Fruit fly (Drosophila melanogaster) whole organism, embryonic: ENCODE data around the gene CCDC53.
A peak's percentile ranks its signal among the peaks of the same experiment; 100 is the strongest.

Experiments
- Awh ChIP-seq: fragments of 200-800 bp; sonication (Bioruptor generic); IDR thresholded peaks from 2 replicates; pipeline ENCODE4, ENCODE4 v1.3.6; 2022; ENCODE audit warnings: missing biosample characterization, missing genetic modification characterization
- Bgb ChIP-seq: fragments of 200-800 bp; sonication (Bioruptor generic); IDR thresholded peaks from 2 replicates; pipeline ENCODE4 v1.3.6; 2022; ENCODE audit warnings: missing biosample characterization, missing genetic modification characterization; ENCODE audit not compliant: partially characterized antibody
- CG11560 ChIP-seq: fragments of 200-800 bp; sonication (Bioruptor generic); IDR thresholded peaks from 3 replicates; pipeline ENCODE4 v1.3.6; 2022; ENCODE audit warnings: missing biosample characterization, missing genetic modification characterization
- CG12071 ChIP-seq: fragments of 200-800 bp; sonication (Bioruptor generic); optimal IDR thresholded peaks from 3 replicates; lab custom pipeline; 2018; ENCODE audit warnings: missing biosample characterization, mild to moderate bottlenecking, missing genetic modification characterization
- CG12155 ChIP-seq: fragments of 200-800 bp; sonication (Bioruptor generic); optimal IDR thresholded peaks from 3 replicates; lab custom pipeline; 2016; ENCODE audit warnings: missing biosample characterization, missing genetic modification characterization
- CG12219 ChIP-seq: fragments of 200-800 bp; sonication (Bioruptor generic); optimal IDR thresholded peaks from 3 replicates; lab custom pipeline; 2018; ENCODE audit warnings: missing biosample characterization, mild to moderate bottlenecking, missing genetic modification characterization
- CG12659 ChIP-seq: fragments of 200-800 bp; sonication (Bioruptor generic); optimal IDR thresholded peaks from 3 replicates; lab custom pipeline; 2017; ENCODE audit warnings: mild to moderate bottlenecking, missing biosample characterization, missing genetic modification reagents, missing genetic modification characterization
- CG14441 ChIP-seq: fragments of 200-800 bp; sonication (Bioruptor generic); IDR thresholded peaks from 2 replicates; pipeline ENCODE4 v1.3.6; 2022; ENCODE audit warnings: missing biosample characterization, missing genetic modification characterization
- CG14710 ChIP-seq: fragments of 200-800 bp; sonication (Bioruptor generic); optimal IDR thresholded peaks from 3 replicates; lab custom pipeline; 2019; ENCODE audit warnings: missing biosample characterization, mild to moderate bottlenecking, missing genetic modification characterization, moderate library complexity
- CG15011 ChIP-seq: fragments of 200-800 bp; sonication (Bioruptor generic); optimal IDR thresholded peaks from 3 replicates; lab custom pipeline; 2018; ENCODE audit warnings: missing biosample characterization, mild to moderate bottlenecking, missing genetic modification characterization
- CG17612 ChIP-seq: fragments of 200-800 bp; sonication (Bioruptor generic); IDR thresholded peaks from 2 replicates; pipeline ENCODE4 v1.3.6; 2022; ENCODE audit warnings: missing biosample characterization, missing genetic modification characterization
- CG18764 ChIP-seq: fragments of 200-800 bp; sonication (Bioruptor generic); optimal IDR thresholded peaks from 3 replicates; lab custom pipeline; 2016; ENCODE audit warnings: missing biosample characterization, missing genetic modification characterization
- CG32772 ChIP-seq: fragments of 200-800 bp; sonication (Bioruptor generic); IDR thresholded peaks from 2 replicates; pipeline ENCODE4 v1.3.6; 2022; ENCODE audit warnings: missing biosample characterization, missing genetic modification characterization
- CG3281 ChIP-seq: fragments of 200-800 bp; sonication (Bioruptor generic); optimal IDR thresholded peaks from 3 replicates; lab custom pipeline; 2017; ENCODE audit warnings: missing biosample characterization, mild to moderate bottlenecking, missing genetic modification characterization
- CG33557 ChIP-seq: fragments of 200-800 bp; sonication (Bioruptor generic); optimal IDR thresholded peaks from 2 replicates; lab custom pipeline; 2019; ENCODE audit warnings: missing biosample characterization, mild to moderate bottlenecking, missing genetic modification characterization, moderate library complexity
- CG34224 ChIP-seq: fragments of 200-800 bp; sonication (Bioruptor generic); IDR thresholded peaks from 3 replicates; pipeline ENCODE4 v1.3.6; 2022; ENCODE audit warnings: missing biosample characterization, missing genetic modification characterization; ENCODE audit not compliant: partially characterized antibody
- CG4730 ChIP-seq: fragments of 200-800 bp; sonication (Bioruptor generic); IDR thresholded peaks from 2 replicates; pipeline ENCODE4 v1.3.6; 2022; ENCODE audit warnings: missing biosample characterization, missing genetic modification characterization
- CG6683 ChIP-seq: fragments of 200-800 bp; sonication (Bioruptor generic); optimal IDR thresholded peaks from 2 replicates; lab custom pipeline; 2017; ENCODE audit warnings: missing biosample characterization, mild to moderate bottlenecking, missing genetic modification characterization, missing genetic modification reagents
- CG7556 ChIP-seq: fragments of 200-800 bp; sonication (Bioruptor generic); optimal IDR thresholded peaks from 2 replicates; lab custom pipeline; 2017; ENCODE audit warnings: missing biosample characterization, mild to moderate bottlenecking, missing genetic modification characterization
- CG8478 ChIP-seq: fragments of >200 bp; optimal IDR thresholded peaks from 2 replicates; lab custom pipeline; 2018
- CTCF ChIP-seq: fragments of 200-800 bp; sonication (Bioruptor generic); optimal IDR thresholded peaks from 2 replicates; lab custom pipeline; 2017; ENCODE audit warnings: missing biosample characterization, mild to moderate bottlenecking, missing genetic modification characterization, moderate library complexity
- Doc3 ChIP-seq: fragments of 200-800 bp; sonication (Bioruptor generic); IDR thresholded peaks from 3 replicates; pipeline ENCODE4 v1.3.6; 2022; ENCODE audit warnings: missing biosample characterization, missing genetic modification characterization; ENCODE audit not compliant: partially characterized antibody
- Eip74EF ChIP-seq, 2 experiments: fragments of 200-800 bp in 1 of 2; fragments of >200 bp in 1 of 2; sonication (Bioruptor generic) in 1 of 2; optimal IDR thresholded peaks; 2 replicates each; lab custom pipeline; 2017 to 2019; ENCODE audit warnings: missing biosample characterization in 2 of 2, missing genetic modification characterization in 2 of 2, mild to moderate bottlenecking in 1 of 2, moderate library complexity in 1 of 2
- HmgD ChIP-seq: fragments of 200-800 bp; sonication (Bioruptor generic); optimal IDR thresholded peaks from 3 replicates; lab custom pipeline; 2016; ENCODE audit warnings: missing biosample characterization, missing genetic modification characterization
- NC2α ChIP-seq: fragments of 200-800 bp; sonication (Bioruptor generic); optimal IDR thresholded peaks from 2 replicates; lab custom pipeline; 2016; ENCODE audit warnings: missing biosample characterization, missing genetic modification characterization
- Rfx ChIP-seq: fragments of 200-800 bp; sonication (Bioruptor generic); IDR thresholded peaks from 2 replicates; pipeline ENCODE4 v1.3.6; 2022; ENCODE audit warnings: missing biosample characterization, missing genetic modification characterization
- Stat92E ChIP-seq, 3 experiments: fragments of >200 bp in 2 of 3; fragments of 200-800 bp in 1 of 3; sonication (Bioruptor generic) in 1 of 3; optimal IDR thresholded peaks; 2 replicates each; lab custom pipeline; 2017 to 2019; ENCODE audit warnings: missing biosample characterization in 3 of 3, missing genetic modification characterization in 3 of 3, mild to moderate bottlenecking in 1 of 3, moderate library complexity in 1 of 3
- aop ChIP-seq: fragments of 200-800 bp; sonication (Bioruptor generic); IDR thresholded peaks from 2 replicates; pipeline ENCODE4 v1.3.6; 2022; ENCODE audit warnings: missing biosample characterization, missing genetic modification characterization
- bigmax ChIP-seq: fragments of 200-800 bp; sonication (Bioruptor generic); optimal IDR thresholded peaks from 2 replicates; lab custom pipeline; 2018; ENCODE audit warnings: missing biosample characterization, mild to moderate bottlenecking, missing genetic modification characterization
- btn ChIP-seq: fragments of 200-800 bp; sonication (Bioruptor generic); optimal IDR thresholded peaks from 2 replicates; lab custom pipeline; 2016; ENCODE audit warnings: missing biosample characterization, missing genetic modification characterization
- cas ChIP-seq: fragments of 200-800 bp; sonication (Bioruptor generic); IDR thresholded peaks from 2 replicates; pipeline ENCODE4 v1.3.6; 2022; ENCODE audit warnings: missing biosample characterization, missing genetic modification characterization
- cg ChIP-seq: fragments of 200-800 bp; sonication (Bioruptor generic); optimal IDR thresholded peaks from 3 replicates; lab custom pipeline; 2019; ENCODE audit warnings: missing biosample characterization, mild to moderate bottlenecking, missing genetic modification characterization, moderate library complexity
- chm ChIP-seq: fragments of 200-800 bp; sonication (Bioruptor generic); IDR thresholded peaks from 2 replicates; pipeline ENCODE4 v1.3.6; 2022; ENCODE audit warnings: missing biosample characterization, missing genetic modification characterization
- ems ChIP-seq: fragments of 200-800 bp; sonication (Bioruptor generic); optimal IDR thresholded peaks from 3 replicates; lab custom pipeline; 2016; ENCODE audit warnings: missing biosample characterization, missing genetic modification characterization
- esg ChIP-seq: fragments of 200-800 bp; sonication (Bioruptor generic); conservative IDR thresholded peaks from 2 replicates; pipeline ENCODE4 v1.3.6; 2022; ENCODE audit warnings: missing biosample characterization, missing genetic modification characterization
- ewg ChIP-seq: fragments of 200-800 bp; sonication (Bioruptor generic); optimal IDR thresholded peaks from 3 replicates; lab custom pipeline; 2017; ENCODE audit warnings: mild to moderate bottlenecking, missing biosample characterization, missing genetic modification reagents, missing genetic modification characterization
- fd96Cb ChIP-seq: fragments of 200-800 bp; sonication (Bioruptor generic); optimal IDR thresholded peaks from 2 replicates; lab custom pipeline; 2018; ENCODE audit warnings: missing biosample characterization, mild to moderate bottlenecking, missing genetic modification characterization, moderate library complexity
- gfzf ChIP-seq: fragments of 200-800 bp; sonication (Bioruptor generic); optimal IDR thresholded peaks from 2 replicates; lab custom pipeline; 2016; ENCODE audit warnings: missing biosample characterization, mild to moderate bottlenecking, missing genetic modification characterization, moderate library complexity
- jing ChIP-seq: fragments of 200-800 bp; sonication (Bioruptor generic); optimal IDR thresholded peaks from 2 replicates; lab custom pipeline; 2018; ENCODE audit warnings: missing biosample characterization, mild to moderate bottlenecking, missing genetic modification characterization
- knrl ChIP-seq: fragments of 200-800 bp; sonication (Bioruptor generic); IDR thresholded peaks from 3 replicates; pipeline ENCODE4 v1.3.6; 2022; ENCODE audit warnings: missing biosample characterization, missing genetic modification characterization; ENCODE audit not compliant: partially characterized antibody
- mam ChIP-seq: fragments of 200-800 bp; sonication (Bioruptor generic); optimal IDR thresholded peaks from 3 replicates; lab custom pipeline; 2016; ENCODE audit warnings: missing biosample characterization, missing genetic modification characterization
- nerfin-1 ChIP-seq: fragments of 200-800 bp; sonication (Bioruptor generic); optimal IDR thresholded peaks from 3 replicates; lab custom pipeline; 2019; ENCODE audit warnings: missing biosample characterization, mild to moderate bottlenecking, missing genetic modification characterization, moderate library complexity
- pros ChIP-seq: fragments of 200-800 bp; sonication (Bioruptor generic); optimal IDR thresholded peaks from 3 replicates; lab custom pipeline; 2019; ENCODE audit warnings: missing biosample characterization, mild to moderate bottlenecking, missing genetic modification characterization, moderate library complexity
- pzg ChIP-seq: fragments of 200-800 bp; sonication (Bioruptor generic); optimal IDR thresholded peaks from 3 replicates; lab custom pipeline; 2018; ENCODE audit warnings: missing biosample characterization, mild to moderate bottlenecking, missing genetic modification characterization, moderate library complexity
- schlank ChIP-seq: fragments of 200-800 bp; sonication (Bioruptor generic); optimal IDR thresholded peaks from 2 replicates; lab custom pipeline; 2018; ENCODE audit warnings: missing biosample characterization, mild to moderate bottlenecking, missing genetic modification characterization
- sd ChIP-seq: fragments of 200-800 bp; sonication (Bioruptor generic); optimal IDR thresholded peaks from 3 replicates; lab custom pipeline; 2018; ENCODE audit warnings: missing biosample characterization, mild to moderate bottlenecking, missing genetic modification characterization, moderate library complexity
- sisA ChIP-seq: fragments of 200-800 bp; sonication (Bioruptor generic); IDR thresholded peaks from 2 replicates; pipeline ENCODE4 v1.3.6; 2022; ENCODE audit warnings: missing biosample characterization, missing genetic modification characterization
- tx ChIP-seq: fragments of 200-800 bp; sonication (Bioruptor generic); optimal IDR thresholded peaks from 2 replicates; lab custom pipeline; 2016; ENCODE audit warnings: missing biosample characterization, missing genetic modification characterization
- zen ChIP-seq: fragments of 200-800 bp; sonication (Bioruptor generic); optimal IDR thresholded peaks from 3 replicates; lab custom pipeline; 2018; ENCODE audit warnings: missing biosample characterization, mild to moderate bottlenecking, missing genetic modification characterization, moderate library complexity
- zfh1 ChIP-seq: fragments of 200-800 bp; sonication (Bioruptor generic); IDR thresholded peaks from 3 replicates; pipeline ENCODE4 v1.3.6; 2022; ENCODE audit warnings: missing biosample characterization, missing genetic modification characterization

The CCDC53 gene

DNA sequence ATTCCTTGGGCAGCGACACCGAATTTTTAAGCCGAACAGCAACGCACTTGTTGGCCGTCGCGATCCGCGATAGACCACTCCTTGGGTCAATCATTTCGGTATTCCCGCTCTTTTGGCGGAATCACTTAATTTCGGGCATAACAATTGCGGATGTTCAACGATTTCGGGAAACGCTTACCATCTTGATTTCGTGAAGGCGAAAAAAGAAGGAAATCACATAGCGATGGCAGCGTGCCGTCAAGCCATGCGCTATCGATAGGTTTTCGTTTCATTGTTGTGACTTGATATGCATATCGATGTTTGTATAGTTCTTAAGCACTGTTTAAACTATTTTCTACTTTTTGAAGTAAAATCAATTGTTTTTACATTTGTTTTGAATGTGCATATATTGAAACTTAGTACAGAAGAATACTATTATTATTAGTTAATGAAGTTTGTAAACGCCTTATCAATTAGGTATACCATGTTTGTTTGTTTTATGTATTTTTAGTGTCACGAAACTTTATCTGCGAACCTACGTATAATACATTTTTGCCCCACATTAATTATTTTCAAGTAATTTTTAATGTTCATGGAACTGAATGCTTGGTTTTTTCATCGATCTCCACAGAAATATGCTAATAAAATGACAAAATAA is 1.9 kb downstream of the CCDC53 start, which contains the start of gene RpL36A (continued):
- TF ChIP-seq Awh (GFP tag; lab: Robert Waterston, UW) (peak; percentile 53; the same call in 1 of the 2 replicates), CTCF (peak; percentile 42), CG14710 (peak; percentile 64), CG7556 (GFP tag; lab: Kevin White, UChicago) (no peak), CG18764 (GFP tag; lab: Kevin White, UChicago) (no peak), Rfx (GFP tag; lab: Robert Waterston, UW) (peak; percentile 81), bigmax (GFP tag; lab: Kevin White, UChicago) (peak; percentile 4), mam (GFP tag; lab: Kevin White, UChicago) (peak; percentile 66), CG17612 (no peak), cg (no peak), CG6683 (GFP tag; lab: Kevin White, UChicago) (no peak), CG11560 (no peak), zfh1 (GFP tag; lab: Robert Waterston, UW) (peak; percentile 73), CG15011 (GFP tag; lab: Kevin White, UChicago) (no peak), CG12219 (GFP tag; lab: Kevin White, UChicago) (peak; percentile 65), tx (no peak), HmgD (peak; percentile 69), Eip74EF (GFP tag; optimal IDR thresholded peaks at IDR 0.05; lab: Kevin White, UChicago) (no peak), Doc3 (peak; percentile 70), chm (GFP tag; lab: Robert Waterston, UW) (peak; percentile 81), pros (no peak), CG33557 (GFP tag; lab: Kevin White, UChicago) (peak; percentile 37), zen (peak; percentile 8), jing (GFP tag; lab: Kevin White, UChicago) (no peak), sd (peak; percentile 16), knrl (GFP tag; lab: Robert Waterston, UW) (peak; percentile 94), CG12659 (GFP tag; lab: Kevin White, UChicago) (peak; percentile 81), nerfin-1 (peak; percentile 28), CG12071 (GFP tag; lab: Kevin White, UChicago) (peak; percentile 75), btn (GFP tag; lab: Kevin White, UChicago) (no peak), CG34224 (peak; percentile 31), CG32772 (GFP tag; lab: Robert Waterston, UW) (peak; percentile 33; the same call in 1 of the 2 replicates), aop (GFP tag; lab: Robert Waterston, UW) (no peak), Stat92E (GFP tag; optimal IDR thresholded peaks at IDR 0.05; lab: Kevin White, UChicago) (peak in 1 of 3 experiments; percentile 79), Bgb (GFP tag; lab: Robert Waterston, UW) (peak; percentile 97), CG3281 (GFP tag; lab: Kevin White, UChicago) (peak; percentile 68), NC2α (GFP tag; lab: Kevin White, UChicago) (no peak), esg (GFP tag; lab: Robert Waterston, UW) (no peak), CG14441 (GFP tag; lab: Robert Waterston, UW) (peak; percentile 51), CG12155 (no peak), sisA (GFP tag; lab: Robert Waterston, UW) (no peak), ems (GFP tag; lab: Kevin White, UChicago) (peak; percentile 41), CG8478 (lab: Kevin White, UChicago) (no peak), fd96Cb (tag; lab: Kevin White, UChicago) (no peak), CG4730 (GFP tag; lab: Robert Waterston, UW) (0 out of 2 replicates have a peak, but pooled peaks have one; percentile 15), cas (GFP tag; lab: Robert Waterston, UW) (no peak), ewg (no peak), pzg (GFP tag; lab: Kevin White, UChicago) (peak; percentile 75), schlank (tag; lab: Kevin White, UChicago) (peak; percentile 68), gfzf (no peak)
